Comparison of ENCODE assay signal across 5 fruit fly cellular contexts in genomic region chr3R:14387840-14388239, dm6.
TF ChIP-seq lines count a peak whose summit lies in the region.

No protein-coding gene starts in this region.

- TF ChIP-seq CTCF in whole organism, embryonic (GFP tag; optimal IDR thresholded peaks at IDR 0.05; lab: Kevin White, UChicago), result no peak

TF ChIP-seq in whole organism, 6 proteins besides CTCF, POLR2A, EP300 and RAD21:
- peak; percentile 54 for TF ChIP-seq pan (optimal IDR thresholded peaks at IDR 0.05; lab: Kevin White, UChicago)
- TF ChIP-seq EcR (GFP tag; optimal IDR thresholded peaks at IDR 0.05; lab: Kevin White, UChicago), result no peak

TF ChIP-seq in whole organism, embryonic, 481 proteins besides CTCF, POLR2A, EP300 and RAD21 (continues in another document):
- peak; percentile 41 for TF ChIP-seq Sox102F (GFP tag; optimal IDR thresholded peaks at IDR 0.05; lab: Kevin White, UChicago)
- 0 out of 2 replicates have a peak, but pooled peaks have one; percentile 7 for TF ChIP-seq E2f2 (GFP tag; IDR thresholded peaks at IDR 0.05; lab: Robert Waterston, UW)
- peak; percentile 26 for TF ChIP-seq CG13424 (tag; optimal IDR thresholded peaks at IDR 0.05; lab: Kevin White, UChicago)
- TF ChIP-seq CG17612 (GFP tag; IDR thresholded peaks at IDR 0.05; lab: Robert Waterston, UW), result no peak
- TF ChIP-seq Xrp1 (GFP tag; IDR thresholded peaks at IDR 0.05; lab: Robert Waterston, UW), result peak; percentile 55; the same call in 1 of the 2 replicates
- no peak for TF ChIP-seq CG1647 (GFP tag; optimal IDR thresholded peaks at IDR 0.05; lab: Kevin White, UChicago)
- TF ChIP-seq Oli (tag; optimal IDR thresholded peaks at IDR 0.05; lab: Kevin White, UChicago), result peak; percentile 13
- TF ChIP-seq sisA (GFP tag; IDR thresholded peaks at IDR 0.05; lab: Robert Waterston, UW), result peak; percentile 29; the same call in 1 of the 2 replicates
- TF ChIP-seq Blimp-1 (GFP tag; optimal IDR thresholded peaks at IDR 0.05; lab: Kevin White, UChicago), result peak; percentile 27
- TF ChIP-seq CG6689 (GFP tag; IDR thresholded peaks at IDR 0.05; lab: Robert Waterston, UW), result peak; percentile 42
- TF ChIP-seq dpn (GFP tag; optimal IDR thresholded peaks at IDR 0.05; lab: Kevin White, UChicago), result peak in 1 of 2 experiments; percentile 14
- 0 out of 3 replicates have a peak, but pooled peaks have one; percentile 22 for TF ChIP-seq ase (GFP tag; IDR thresholded peaks at IDR 0.05; lab: Robert Waterston, UW)
- no peak for TF ChIP-seq CG5180 (GFP tag; optimal IDR thresholded peaks at IDR 0.05; lab: Kevin White, UChicago)
- no peak for TF ChIP-seq Gug (GFP tag; IDR thresholded peaks at IDR 0.05; lab: Robert Waterston, UW)
- peak; percentile 23 for TF ChIP-seq CG30403 (GFP tag; optimal IDR thresholded peaks at IDR 0.05; lab: Kevin White, UChicago)
- TF ChIP-seq ara (GFP tag; IDR thresholded peaks at IDR 0.05; lab: Robert Waterston, UW), result peak; percentile 52; the same call in 1 of the 2 replicates
- peak; percentile 11 for TF ChIP-seq CG2678 (tag; optimal IDR thresholded peaks at IDR 0.05; lab: Kevin White, UChicago)
- peak in 1 of 2 experiments; percentile 31 for TF ChIP-seq Hr51 (GFP tag; optimal IDR thresholded peaks at IDR 0.05; lab: Kevin White, UChicago)
- peak; percentile 10 for TF ChIP-seq CG15269 (tag; optimal IDR thresholded peaks at IDR 0.05; lab: Kevin White, UChicago)
- TF ChIP-seq CG8281 (tag; optimal IDR thresholded peaks at IDR 0.05; lab: Kevin White, UChicago), result no peak
- peak; percentile 11 for TF ChIP-seq grau (tag; optimal IDR thresholded peaks at IDR 0.05; lab: Kevin White, UChicago)

TF ChIP-seq in whole organism, prepupa, 60 proteins besides CTCF, POLR2A, EP300 and RAD21 (continues in another document):
- TF ChIP-seq spab (GFP tag; optimal IDR thresholded peaks at IDR 0.05; lab: Kevin White, UChicago) (peak; percentile 84), CG32006 (GFP tag; optimal IDR thresholded peaks at IDR 0.05; lab: Kevin White, UChicago) (peak; percentile 86), CG31627 (GFP tag; optimal IDR thresholded peaks at IDR 0.05; lab: Kevin White, UChicago) (peak; percentile 66), Met (GFP tag; optimal IDR thresholded peaks at IDR 0.05; lab: Kevin White, UChicago) (peak; percentile 58), CG8319 (GFP tag; optimal IDR thresholded peaks at IDR 0.05; lab: Kevin White, UChicago) (peak; percentile 49), Hr38 (GFP tag; optimal IDR thresholded peaks at IDR 0.05; lab: Kevin White, UChicago) (no peak), CG11902 (GFP tag; optimal IDR thresholded peaks at IDR 0.05; lab: Kevin White, UChicago) (peak; percentile 32), CG11762 (GFP tag; optimal IDR thresholded peaks at IDR 0.05; lab: Kevin White, UChicago; ENCODE audit: insufficient read depth) (peak; percentile 74), Eip93F (GFP tag; optimal IDR thresholded peaks at IDR 0.05; lab: Kevin White, UChicago) (no peak), topi (GFP tag; optimal IDR thresholded peaks at IDR 0.05; lab: Kevin White, UChicago) (peak; percentile 70), Smox (GFP tag; optimal IDR thresholded peaks at IDR 0.05; lab: Kevin White, UChicago) (peak; percentile 44), net (GFP tag; optimal IDR thresholded peaks at IDR 0.05; lab: Kevin White, UChicago) (peak; percentile 69), Sox14 (GFP tag; optimal IDR thresholded peaks at IDR 0.05; lab: Kevin White, UChicago) (peak; percentile 81), dsx (GFP tag; optimal IDR thresholded peaks at IDR 0.05; lab: Kevin White, UChicago; ENCODE audit: poor library complexity, severe bottlenecking) (peak; percentile 80), Hr39 (GFP tag; optimal IDR thresholded peaks at IDR 0.05; lab: Kevin White, UChicago) (peak; percentile 62), CG34406 (GFP tag; optimal IDR thresholded peaks at IDR 0.05; lab: Kevin White, UChicago) (peak; percentile 61), CG6163 (GFP tag; IDR thresholded peaks at IDR 0.05; lab: Robert Waterston, UW) (peak; percentile 88), Eip75B (GFP tag; optimal IDR thresholded peaks at IDR 0.05; lab: Kevin White, UChicago) (peak; percentile 86), esn (GFP tag; optimal IDR thresholded peaks at IDR 0.05; lab: Kevin White, UChicago) (peak; percentile 73), CG8119 (GFP tag; IDR thresholded peaks at IDR 0.05; lab: Robert Waterston, UW) (peak; percentile 84), CG9139 (GFP tag; optimal IDR thresholded peaks at IDR 0.05; lab: Kevin White, UChicago) (peak; percentile 68), Hr4 (GFP tag; optimal IDR thresholded peaks at IDR 0.05; lab: Kevin White, UChicago) (peak; percentile 74)

TF ChIP-seq in whole organism, pupa, 21 proteins besides CTCF, POLR2A, EP300 and RAD21:
- TF ChIP-seq fd96Ca (GFP tag; IDR thresholded peaks at IDR 0.05; lab: Robert Waterston, UW) (peak; percentile 87), gl (tag; optimal IDR thresholded peaks at IDR 0.05; lab: Kevin White, UChicago) (peak; percentile 69), CG8301 (tag; optimal IDR thresholded peaks at IDR 0.05; lab: Kevin White, UChicago) (peak; percentile 87), rn (GFP tag; IDR thresholded peaks at IDR 0.05; lab: Robert Waterston, UW) (peak; percentile 61; the same call in 1 of the 2 replicates), CG10348 (GFP tag; IDR thresholded peaks at IDR 0.05; lab: Robert Waterston, UW) (no peak), CG9948 (tag; optimal IDR thresholded peaks at IDR 0.05; lab: Kevin White, UChicago) (peak; percentile 89), D1 (tag; optimal IDR thresholded peaks at IDR 0.05; lab: Kevin White, UChicago) (peak; percentile 61), CG14655 (GFP tag; optimal IDR thresholded peaks at IDR 0.05; lab: Kevin White, UChicago) (peak; percentile 93), EcR (GFP tag; optimal IDR thresholded peaks at IDR 0.05; lab: Kevin White, UChicago) (no peak), CG15710 (tag; optimal IDR thresholded peaks at IDR 0.05; lab: Kevin White, UChicago) (peak; percentile 84), Ets98B (GFP tag; IDR thresholded peaks at IDR 0.05; lab: Robert Waterston, UW) (peak; percentile 75), CG12605 (GFP tag; IDR thresholded peaks at IDR 0.05; lab: Robert Waterston, UW) (peak; percentile 82), Pif1A (GFP tag; optimal IDR thresholded peaks at IDR 0.05; lab: Kevin White, UChicago) (peak; percentile 76), CG8159 (tag; optimal IDR thresholded peaks at IDR 0.05; lab: Kevin White, UChicago) (peak; percentile 89), Pif1B (GFP tag; optimal IDR thresholded peaks at IDR 0.05; lab: Kevin White, UChicago) (peak; percentile 69), CG17806 (tag; optimal IDR thresholded peaks at IDR 0.05; lab: Kevin White, UChicago) (peak; percentile 90), CG4496 (GFP tag; IDR thresholded peaks at IDR 0.05; lab: Robert Waterston, UW) (peak; percentile 89), CG32121 (GFP tag; IDR thresholded peaks at IDR 0.05; lab: Robert Waterston, UW) (peak; percentile 54), Snoo (tag; optimal IDR thresholded peaks at IDR 0.05; lab: Kevin White, UChicago) (peak; percentile 47), CG13204 (GFP tag; optimal IDR thresholded peaks at IDR 0.05; lab: Kevin White, UChicago) (peak; percentile 55), CG34367 (tag; optimal IDR thresholded peaks at IDR 0.05; lab: Kevin White, UChicago) (peak; percentile 85)

TF ChIP-seq in whole organism, wandering third instar larva, 38 proteins besides CTCF, POLR2A, EP300 and RAD21 (continues in another document):
- no peak for TF ChIP-seq pan (optimal IDR thresholded peaks at IDR 0.05; lab: Kevin White, UChicago)
- TF ChIP-seq rgr (GFP tag; optimal IDR thresholded peaks at IDR 0.05; lab: Kevin White, UChicago), result peak; percentile 71
- no peak for TF ChIP-seq GATAd (GFP tag; optimal IDR thresholded peaks at IDR 0.05; lab: Kevin White, UChicago)
- TF ChIP-seq Dif (GFP tag; optimal IDR thresholded peaks at IDR 0.05; lab: Kevin White, UChicago; ENCODE audit: partially characterized antibody), result no peak
- TF ChIP-seq Sp1 (GFP tag; optimal IDR thresholded peaks at IDR 0.05; lab: Kevin White, UChicago), result peak; percentile 67
- TF ChIP-seq lola (GFP tag; optimal IDR thresholded peaks at IDR 0.05; lab: Kevin White, UChicago), result no peak
- peak; percentile 35 for TF ChIP-seq brk (GFP tag; optimal IDR thresholded peaks at IDR 0.05; lab: Kevin White, UChicago)
- no peak for TF ChIP-seq sage (GFP tag; optimal IDR thresholded peaks at IDR 0.05; lab: Kevin White, UChicago)
- TF ChIP-seq psq (GFP tag; optimal IDR thresholded peaks at IDR 0.05; lab: Kevin White, UChicago), result peak; percentile 44
- TF ChIP-seq OdsH (GFP tag; optimal IDR thresholded peaks at IDR 0.05; lab: Kevin White, UChicago), result peak; percentile 62
- TF ChIP-seq Vsx2 (GFP tag; optimal IDR thresholded peaks at IDR 0.05; lab: Kevin White, UChicago; ENCODE audit: partially characterized antibody), result no peak
- TF ChIP-seq CG32264 (GFP tag; optimal IDR thresholded peaks at IDR 0.05; lab: Kevin White, UChicago), result no peak
- TF ChIP-seq usp (GFP tag; optimal IDR thresholded peaks at IDR 0.05; lab: Kevin White, UChicago), result no peak
- TF ChIP-seq ey (GFP tag; optimal IDR thresholded peaks at IDR 0.05; lab: Kevin White, UChicago), result peak; percentile 59
- TF ChIP-seq dsf (GFP tag; optimal IDR thresholded peaks at IDR 0.05; lab: Kevin White, UChicago; ENCODE audit: borderline replicate concordance), result no peak
- no peak for TF ChIP-seq Rel (GFP tag; optimal IDR thresholded peaks at IDR 0.05; lab: Kevin White, UChicago)
- TF ChIP-seq Rel (tag; optimal IDR thresholded peaks at IDR 0.05; lab: Kevin White, UChicago), result no peak
- TF ChIP-seq Dfd (GFP tag; optimal IDR thresholded peaks at IDR 0.05; lab: Kevin White, UChicago), result no peak
- peak; percentile 18 for TF ChIP-seq tai (GFP tag; optimal IDR thresholded peaks at IDR 0.05; lab: Kevin White, UChicago)
- TF ChIP-seq dmrt93B (GFP tag; optimal IDR thresholded peaks at IDR 0.05; lab: Kevin White, UChicago), result peak; percentile 43
- no peak for TF ChIP-seq Jra (GFP tag; optimal IDR thresholded peaks at IDR 0.05; lab: Kevin White, UChicago)
- TF ChIP-seq fru (GFP tag; optimal IDR thresholded peaks at IDR 0.05; lab: Kevin White, UChicago), result peak; percentile 69
- no peak for TF ChIP-seq Myc (optimal IDR thresholded peaks at IDR 0.05; lab: Kevin White, UChicago)
- peak; percentile 56 for TF ChIP-seq woc (GFP tag; optimal IDR thresholded peaks at IDR 0.05; lab: Kevin White, UChicago)
- no peak for TF ChIP-seq jim (GFP tag; optimal IDR thresholded peaks at IDR 0.05; lab: Kevin White, UChicago)
- no peak for TF ChIP-seq Hr83 (GFP tag; optimal IDR thresholded peaks at IDR 0.05; lab: Kevin White, UChicago; ENCODE audit: poor library complexity, severe bottlenecking)
- TF ChIP-seq HLH106 (tag; optimal IDR thresholded peaks at IDR 0.05; lab: Kevin White, UChicago), result peak; percentile 64
- TF ChIP-seq Mio (GFP tag; optimal IDR thresholded peaks at IDR 0.05; lab: Kevin White, UChicago), result no peak
- TF ChIP-seq dl (GFP tag; optimal IDR thresholded peaks at IDR 0.05; lab: Kevin White, UChicago; ENCODE audit: insufficient read depth in 1 of 2, partially characterized antibody in 2 of 2), result no peak
- TF ChIP-seq h (GFP tag; optimal IDR thresholded peaks at IDR 0.05; lab: Kevin White, UChicago), result peak; percentile 69
- peak in 1 of 2 experiments; percentile 70 for TF ChIP-seq foxo (GFP tag; optimal IDR thresholded peaks at IDR 0.05; lab: Kevin White, UChicago)
